Fruit fly (Drosophila melanogaster) whole organism, embryonic: Measurements from ENCODE around the gene Rassf.

Source experiments
- Bgb ChIP-seq: fragments of 200-800 bp; sonication (Bioruptor generic); IDR thresholded peaks from 2 replicates; pipeline ENCODE4 v1.3.6; 2022; ENCODE audit warnings: missing biosample characterization, missing genetic modification characterization; ENCODE audit not compliant: partially characterized antibody
- CG10321 ChIP-seq: fragments of 200-800 bp; sonication (Bioruptor generic); IDR thresholded peaks from 2 replicates; pipeline ENCODE4 v1.3.6; 2022; ENCODE audit warnings: missing biosample characterization, missing genetic modification characterization
- CG12391 ChIP-seq: fragments of 200-800 bp; sonication (Bioruptor generic); optimal IDR thresholded peaks from 3 replicates; lab custom pipeline; 2018; ENCODE audit warnings: missing biosample characterization, mild to moderate bottlenecking, missing genetic modification characterization, moderate library complexity
- CG13296 ChIP-seq: fragments of 200-800 bp; sonication (Bioruptor generic); optimal IDR thresholded peaks from 3 replicates; lab custom pipeline; 2018; ENCODE audit warnings: missing biosample characterization, mild to moderate bottlenecking, missing genetic modification characterization
- CG14860 ChIP-seq: fragments of 200-800 bp; sonication (Bioruptor generic); IDR thresholded peaks from 3 replicates; pipeline ENCODE4 v1.3.6; 2022; ENCODE audit warnings: missing biosample characterization, missing genetic modification characterization; ENCODE audit not compliant: partially characterized antibody
- CG17361 ChIP-seq: fragments of 200-800 bp; sonication (Bioruptor generic); IDR thresholded peaks from 3 replicates; pipeline ENCODE4 v1.3.6; 2022; ENCODE audit warnings: missing biosample characterization, missing genetic modification characterization
- CG18764 ChIP-seq: fragments of 200-800 bp; sonication (Bioruptor generic); optimal IDR thresholded peaks from 3 replicates; lab custom pipeline; 2016; ENCODE audit warnings: missing biosample characterization, missing genetic modification characterization
- CG2116 ChIP-seq: fragments of 200-800 bp; sonication (Bioruptor generic); optimal IDR thresholded peaks from 3 replicates; lab custom pipeline; 2018; ENCODE audit warnings: missing biosample characterization, mild to moderate bottlenecking, missing genetic modification characterization
- CG2120 ChIP-seq: fragments of 200-800 bp; sonication (Bioruptor generic); optimal IDR thresholded peaks from 3 replicates; lab custom pipeline; 2016; ENCODE audit warnings: missing biosample characterization, missing genetic modification characterization
- CG32767 ChIP-seq: fragments of 200-800 bp; sonication (Bioruptor generic); IDR thresholded peaks from 2 replicates; pipeline ENCODE4 v1.3.6; 2022; ENCODE audit warnings: missing biosample characterization, missing genetic modification characterization
- CG33557 ChIP-seq: fragments of 200-800 bp; sonication (Bioruptor generic); optimal IDR thresholded peaks from 2 replicates; lab custom pipeline; 2019; ENCODE audit warnings: missing biosample characterization, mild to moderate bottlenecking, missing genetic modification characterization, moderate library complexity
- CG4424 ChIP-seq: fragments of 200-800 bp; sonication (Bioruptor generic); optimal IDR thresholded peaks from 3 replicates; lab custom pipeline; 2016; ENCODE audit warnings: missing biosample characterization, missing genetic modification characterization
- CG4854 ChIP-seq: fragments of 200-800 bp; sonication (Bioruptor generic); optimal IDR thresholded peaks from 2 replicates; lab custom pipeline; 2016; ENCODE audit warnings: missing biosample characterization, missing genetic modification characterization, inconsistent platforms
- CG6854 ChIP-seq: fragments of 200-800 bp; sonication (Bioruptor generic); optimal IDR thresholded peaks from 3 replicates; lab custom pipeline; 2017; ENCODE audit warnings: missing biosample characterization, mild to moderate bottlenecking, missing genetic modification characterization
- CG7987 ChIP-seq: fragments of 200-800 bp; sonication (Bioruptor generic); optimal IDR thresholded peaks from 2 replicates; lab custom pipeline; 2018; ENCODE audit warnings: missing biosample characterization, mild to moderate bottlenecking, missing genetic modification characterization, moderate library complexity
- CG9215 ChIP-seq: fragments of 200-800 bp; sonication (Bioruptor generic); IDR thresholded peaks from 2 replicates; pipeline ENCODE4 v1.3.6; 2022; ENCODE audit warnings: missing biosample characterization, missing genetic modification characterization
- Camta ChIP-seq: fragments of 200-800 bp; sonication (Bioruptor generic); optimal IDR thresholded peaks from 2 replicates; lab custom pipeline; 2016; ENCODE audit warnings: missing biosample characterization, missing genetic modification characterization
- Dbx ChIP-seq: fragments of 200-800 bp; sonication (Bioruptor generic); IDR thresholded peaks from 3 replicates; pipeline ENCODE4 v1.3.6; 2022; ENCODE audit warnings: missing biosample characterization, missing genetic modification characterization
- HLH4C ChIP-seq: fragments of 200-800 bp; sonication (Bioruptor generic); IDR thresholded peaks from 3 replicates; pipeline ENCODE4 v1.3.6; 2022; ENCODE audit warnings: missing biosample characterization, missing genetic modification characterization; ENCODE audit not compliant: partially characterized antibody
- HmgZ ChIP-seq: fragments of 200-800 bp; sonication (Bioruptor generic); optimal IDR thresholded peaks from 2 replicates; lab custom pipeline; 2018; ENCODE audit warnings: missing biosample characterization, mild to moderate bottlenecking, missing genetic modification characterization
- Hr3 ChIP-seq: fragments of 200-800 bp; sonication (Bioruptor generic); optimal IDR thresholded peaks from 3 replicates; lab custom pipeline; 2016; ENCODE audit warnings: missing biosample characterization, missing genetic modification characterization
- Mrtf ChIP-seq: fragments of 200-800 bp; sonication (Bioruptor generic); IDR thresholded peaks from 3 replicates; pipeline ENCODE4 v1.3.6; 2022; ENCODE audit warnings: missing biosample characterization, missing genetic modification characterization
- Sry-β ChIP-seq: fragments of 200-800 bp; sonication (Bioruptor generic); optimal IDR thresholded peaks from 2 replicates; lab custom pipeline; 2018; ENCODE audit warnings: missing biosample characterization, mild to moderate bottlenecking, missing genetic modification characterization, moderate library complexity
- TFAM ChIP-seq: fragments of 200-800 bp; sonication (Bioruptor generic); optimal IDR thresholded peaks from 2 replicates; lab custom pipeline; 2017; ENCODE audit warnings: missing biosample characterization, missing genetic modification characterization, inconsistent platforms
- Xbp1 ChIP-seq: fragments of 200-800 bp; sonication (Bioruptor generic); optimal IDR thresholded peaks from 3 replicates; lab custom pipeline; 2016; ENCODE audit warnings: missing biosample characterization, mild to moderate bottlenecking, missing genetic modification characterization
- ap ChIP-seq: fragments of 200-800 bp; sonication (Bioruptor generic); IDR thresholded peaks from 2 replicates; pipeline ENCODE4 v1.3.6; 2022; ENCODE audit warnings: missing biosample characterization, missing genetic modification characterization
- bbx ChIP-seq: fragments of 200-800 bp; sonication (Bioruptor generic); IDR thresholded peaks from 2 replicates; pipeline ENCODE4 v1.3.6; 2022; ENCODE audit warnings: missing biosample characterization, missing genetic modification characterization; ENCODE audit not compliant: partially characterized antibody
- bsh ChIP-seq, 2 experiments: fragments of 200-800 bp; sonication (Bioruptor generic); optimal IDR thresholded peaks; 2 replicates each; lab custom pipeline; 2017 to 2018; ENCODE audit warnings: mild to moderate bottlenecking in 2 of 2, missing biosample characterization in 2 of 2, missing genetic modification characterization in 2 of 2, moderate library complexity in 1 of 2
- dm ChIP-seq: fragments of 200-800 bp; sonication (Bioruptor generic); optimal IDR thresholded peaks from 3 replicates; lab custom pipeline; 2016; ENCODE audit warnings: missing biosample characterization, missing genetic modification characterization
- fru ChIP-seq: fragments of >200 bp; optimal IDR thresholded peaks from 2 replicates; lab custom pipeline; 2017
- inv ChIP-seq: fragments of 200-800 bp; sonication (Bioruptor generic); IDR thresholded peaks from 2 replicates; pipeline ENCODE4 v1.3.6; 2022; ENCODE audit warnings: missing biosample characterization, missing genetic modification characterization; ENCODE audit not compliant: partially characterized antibody
- nau ChIP-seq: fragments of 200-800 bp; sonication (Bioruptor generic); optimal IDR thresholded peaks from 3 replicates; lab custom pipeline; 2017; ENCODE audit warnings: missing biosample characterization, mild to moderate bottlenecking, missing genetic modification characterization, missing genetic modification reagents
- nerfin-1 ChIP-seq: fragments of 200-800 bp; sonication (Bioruptor generic); optimal IDR thresholded peaks from 3 replicates; lab custom pipeline; 2019; ENCODE audit warnings: missing biosample characterization, mild to moderate bottlenecking, missing genetic modification characterization, moderate library complexity
- org-1 ChIP-seq: fragments of 200-800 bp; sonication (Bioruptor generic); optimal IDR thresholded peaks from 2 replicates; lab custom pipeline; 2017; ENCODE audit warnings: missing biosample characterization, missing genetic modification characterization
- phol ChIP-seq: fragments of 200-800 bp; sonication (Bioruptor generic); optimal IDR thresholded peaks from 3 replicates; lab custom pipeline; 2018; ENCODE audit warnings: missing biosample characterization, mild to moderate bottlenecking, missing genetic modification characterization, moderate library complexity
- run ChIP-seq: fragments of 200-800 bp; sonication (Bioruptor generic); optimal IDR thresholded peaks from 3 replicates; lab custom pipeline; 2018; ENCODE audit warnings: missing biosample characterization, mild to moderate bottlenecking, missing genetic modification characterization
- scrt ChIP-seq: fragments of 200-800 bp; sonication (Bioruptor generic); optimal IDR thresholded peaks from 2 replicates; lab custom pipeline; 2018; ENCODE audit warnings: missing biosample characterization, mild to moderate bottlenecking, missing genetic modification characterization, moderate library complexity
- tio ChIP-seq: fragments of 200-800 bp; sonication (Bioruptor generic); optimal IDR thresholded peaks from 2 replicates; lab custom pipeline; 2017; ENCODE audit warnings: missing biosample characterization, missing genetic modification characterization, inconsistent platforms
- ttk ChIP-seq: fragments of 200-800 bp; sonication (Bioruptor generic); IDR thresholded peaks from 2 replicates; pipeline ENCODE4 v2.1.2; 2022; ENCODE audit warnings: missing biosample characterization, missing genetic modification characterization
- tx ChIP-seq: fragments of 200-800 bp; sonication (Bioruptor generic); optimal IDR thresholded peaks from 2 replicates; lab custom pipeline; 2016; ENCODE audit warnings: missing biosample characterization, missing genetic modification characterization
- z ChIP-seq: fragments of 200-800 bp; sonication (Bioruptor generic); IDR thresholded peaks from 3 replicates; pipeline ENCODE4 v1.3.6; 2022; ENCODE audit warnings: missing biosample characterization, missing genetic modification characterization

The Rassf gene

DNA sequence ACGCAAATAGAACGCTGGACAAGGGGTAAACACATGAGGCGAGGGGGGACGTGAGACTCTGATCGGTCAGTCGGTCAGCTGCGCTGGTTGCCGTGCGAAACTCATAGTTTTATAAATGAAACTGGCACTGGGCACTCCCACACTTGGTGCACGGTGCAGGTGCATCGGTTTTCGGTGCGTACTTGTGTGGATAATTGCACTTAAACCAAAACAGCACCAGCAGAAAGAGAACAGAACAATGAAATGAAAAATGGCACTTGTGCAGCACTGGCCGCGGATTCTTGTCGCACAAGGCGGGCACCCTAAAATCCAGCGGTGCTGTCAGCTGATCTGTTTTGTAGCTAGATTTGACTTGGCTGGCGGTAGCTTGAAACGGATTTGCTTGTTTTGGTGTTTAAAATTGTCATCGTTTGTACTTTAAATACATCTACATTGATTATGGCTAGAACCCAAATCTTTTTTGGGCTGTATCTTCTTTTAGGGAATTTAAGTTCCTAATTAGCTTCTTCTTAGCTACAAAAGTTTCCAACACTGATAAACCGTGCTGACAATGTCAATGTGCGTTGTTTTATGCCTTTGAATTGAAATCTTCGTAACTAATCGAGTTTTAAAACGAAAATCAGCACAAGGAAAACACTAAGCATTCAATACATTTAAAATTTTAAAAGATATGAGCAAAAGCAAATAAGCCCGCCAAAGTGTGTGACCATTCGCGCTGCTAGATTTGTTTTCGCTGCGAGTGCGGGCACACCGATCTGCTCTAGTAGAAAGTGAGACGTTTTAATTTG, at the start of gene Rassf, which contains the start of gene CenB1A (continued):
- no peak for TF ChIP-seq org-1 (GFP tag; lab: Kevin White, UChicago)
- no peak for TF ChIP-seq CG4854 (GFP tag; lab: Kevin White, UChicago)
- no peak for TF ChIP-seq CG7987 (GFP tag; lab: Kevin White, UChicago)
- TF ChIP-seq inv (GFP tag; lab: Robert Waterston, UW) = 0 out of 2 replicates have a peak, but pooled peaks have one; percentile 17
- TF ChIP-seq CG13296 (GFP tag; lab: Kevin White, UChicago) = no peak
- no peak for TF ChIP-seq ttk (GFP tag; lab: Robert Waterston, UW)
- no peak for TF ChIP-seq tx (GFP tag; lab: Kevin White, UChicago)
- no peak for TF ChIP-seq nau (GFP tag; lab: Kevin White, UChicago)
- peak; percentile 55 for TF ChIP-seq CG2116 (GFP tag; lab: Kevin White, UChicago)
- TF ChIP-seq run (tag; lab: Kevin White, UChicago) = no peak
- TF ChIP-seq HmgZ (tag; lab: Kevin White, UChicago) = no peak
- TF ChIP-seq CG32767 (GFP tag; lab: Robert Waterston, UW) = 0 out of 2 replicates have a peak, but pooled peaks have one; percentile 32
- no peak for TF ChIP-seq tio (GFP tag; lab: Kevin White, UChicago)
- TF ChIP-seq CG2120 (GFP tag; lab: Kevin White, UChicago) = peak; percentile 62
- TF ChIP-seq CG17361 = peak; percentile 69
- TF ChIP-seq bbx = peak; percentile 72
- TF ChIP-seq CG4424 = peak; percentile 53
- TF ChIP-seq nerfin-1 (tag; lab: Kevin White, UChicago) = no peak
- 0 out of 2 replicates have a peak, but pooled peaks have one; percentile 15 for TF ChIP-seq ap (GFP tag; lab: Robert Waterston, UW)
- TF ChIP-seq CG6854 (GFP tag; lab: Kevin White, UChicago) = peak; percentile 19
- no peak for TF ChIP-seq Camta
- TF ChIP-seq CG9215 (GFP tag; lab: Robert Waterston, UW) = peak; percentile 57
- TF ChIP-seq CG10321 (GFP tag; lab: Robert Waterston, UW) = no peak
- no peak for TF ChIP-seq TFAM
- no peak for TF ChIP-seq CG18764 (GFP tag; lab: Kevin White, UChicago)
- TF ChIP-seq CG14860 (GFP tag; lab: Robert Waterston, UW) = no peak
- TF ChIP-seq HLH4C (GFP tag; lab: Robert Waterston, UW) = no peak
- TF ChIP-seq CG12391 (tag; lab: Kevin White, UChicago) = peak; percentile 62
- TF ChIP-seq dm (GFP tag; lab: Kevin White, UChicago) = peak; percentile 11
- TF ChIP-seq z (GFP tag; lab: Robert Waterston, UW) = no peak
- 0 out of 3 replicates have a peak, but pooled peaks have one; percentile 47 for TF ChIP-seq Dbx (GFP tag; lab: Robert Waterston, UW)
- no peak for TF ChIP-seq bsh (GFP tag; optimal IDR thresholded peaks at IDR 0.05; lab: Kevin White, UChicago)
- no peak for TF ChIP-seq fru (lab: Kevin White, UChicago)
- TF ChIP-seq phol (tag; lab: Kevin White, UChicago) = peak; percentile 60
- TF ChIP-seq Hr3 (GFP tag; lab: Kevin White, UChicago) = peak; percentile 54
- TF ChIP-seq Sry-β (GFP tag; lab: Kevin White, UChicago) = peak; percentile 97
- TF ChIP-seq CG33557 = peak; percentile 11
- peak; percentile 60; the same call in 1 of the 3 replicates for TF ChIP-seq Mrtf (GFP tag; lab: Robert Waterston, UW)
- no peak for TF ChIP-seq scrt (GFP tag; lab: Kevin White, UChicago)
- TF ChIP-seq Bgb (GFP tag; lab: Robert Waterston, UW) = peak; percentile 40; the same call in 1 of the 2 replicates
- peak; percentile 59 for TF ChIP-seq Xbp1 (GFP tag; lab: Kevin White, UChicago)
